Worm (Caenorhabditis elegans) whole organism, early embryonic: ENCODE results near the gene T20D3.5.

Source experiments
- B0310.2 ChIP-seq: sonication (generic microtip); optimal IDR thresholded peaks from 2 replicates; lab custom pipeline; 2016; ENCODE audit warnings: mild to moderate bottlenecking, missing genetic modification characterization, missing compliant biosample characterization
- F13C5.2 ChIP-seq: sonication (generic microtip); optimal IDR thresholded peaks from 2 replicates; lab custom pipeline; 2017; ENCODE audit warnings: mild to moderate bottlenecking, missing genetic modification characterization, inconsistent platforms, missing compliant biosample characterization
- aly-1 ChIP-seq: sonication (generic microtip); optimal IDR thresholded peaks from 2 replicates; lab custom pipeline; 2016; ENCODE audit warnings: missing genetic modification characterization, missing compliant biosample characterization
- ama-1 ChIP-seq: fragments of 150-350 bp; optimal IDR thresholded peaks from 2 replicates; lab custom pipeline; 2014
- ceh-13 ChIP-seq: fragments of 200-800 bp; sonication (Bioruptor generic); optimal IDR thresholded peaks from 2 replicates; lab custom pipeline; 2018; ENCODE audit warnings: mild to moderate bottlenecking, missing genetic modification characterization, missing compliant biosample characterization
- ceh-36 ChIP-seq: sonication (generic microtip); optimal IDR thresholded peaks from 2 replicates; lab custom pipeline; 2016; ENCODE audit warnings: missing genetic modification characterization, inconsistent platforms, missing compliant biosample characterization
- ets-7 ChIP-seq: sonication (generic microtip); optimal IDR thresholded peaks from 2 replicates; lab custom pipeline; 2016; ENCODE audit warnings: missing genotype, missing genetic modification characterization, missing compliant biosample characterization
- flt-1 ChIP-seq: fragments of 200-800 bp; sonication (Bioruptor generic); IDR thresholded peaks from 2 replicates; pipeline ENCODE4 v1.3.6; 2022; ENCODE audit warnings: missing genetic modification characterization, missing compliant biosample characterization
- hmbx-1 ChIP-seq: sonication (generic microtip); optimal IDR thresholded peaks from 2 replicates; lab custom pipeline; 2016; ENCODE audit warnings: mild to moderate bottlenecking, missing genetic modification characterization, missing compliant biosample characterization
- hmg-4 ChIP-seq: fragments of 200-800 bp; sonication (Bioruptor generic); optimal IDR thresholded peaks from 2 replicates; lab custom pipeline; 2018; ENCODE audit warnings: mild to moderate bottlenecking, missing genetic modification characterization, missing compliant biosample characterization
- hnd-1 ChIP-seq: sonication (generic microtip); optimal IDR thresholded peaks from 2 replicates; lab custom pipeline; 2016; ENCODE audit warnings: missing genetic modification characterization, missing compliant biosample characterization
- pes-1 ChIP-seq: fragments of 200-800 bp; sonication (Bioruptor generic); IDR thresholded peaks from 2 replicates; pipeline ENCODE4 v1.3.6; 2022; ENCODE audit warnings: missing genetic modification reagents, missing genetic modification characterization, missing compliant biosample characterization
- scrt-1 ChIP-seq: fragments of 200-800 bp; sonication (Bioruptor generic); IDR thresholded peaks from 2 replicates; pipeline ENCODE4 v1.3.6; 2022; ENCODE audit warnings: missing genetic modification characterization, missing compliant biosample characterization
- sea-1 ChIP-seq: fragments of 200-800 bp; sonication (Bioruptor generic); conservative IDR thresholded peaks from 2 replicates; pipeline ENCODE4 v1.3.6; 2022; ENCODE audit warnings: missing genetic modification characterization, missing compliant biosample characterization
- tbx-11 ChIP-seq: fragments of 200-800 bp; sonication (Bioruptor generic); IDR thresholded peaks from 2 replicates; pipeline ENCODE4 v1.3.6; 2022; ENCODE audit warnings: missing genetic modification characterization, missing compliant biosample characterization
- tbx-37 ChIP-seq: fragments of 200-800 bp; sonication (Bioruptor generic); conservative IDR thresholded peaks from 2 replicates; pipeline ENCODE4 v1.3.6; 2022; ENCODE audit warnings: missing genetic modification reagents, missing genetic modification characterization, missing compliant biosample characterization
- tra-4 ChIP-seq: sonication (generic microtip); optimal IDR thresholded peaks from 2 replicates; lab custom pipeline; 2017; ENCODE audit warnings: missing genetic modification characterization, missing compliant biosample characterization

T20D3.5 gene

ce11 chrIV:9320023-9320422 lies 16.8 kb upstream of the T20D3.5 start:
- TF ChIP-seq pes-1 (GFP tag; lab: Robert Waterston, UW) (no peak), tbx-11 (GFP tag; lab: Robert Waterston, UW) (no peak), tra-4 (tag; lab: Kevin White, UChicago) (no peak), ceh-13 (GFP tag; lab: Kevin White, UChicago) (no peak), sea-1 (GFP tag; lab: Robert Waterston, UW) (no peak), aly-1 (tag; lab: Kevin White, UChicago) (no peak), hmg-4 (GFP tag; lab: Kevin White, UChicago) (no peak), ama-1 (lab: Kevin White, UChicago) (no peak), B0310.2 (tag; lab: Kevin White, UChicago) (no peak), ceh-36 (no peak), F13C5.2 (tag; lab: Kevin White, UChicago) (no peak), hmbx-1 (tag; lab: Kevin White, UChicago) (no peak), flt-1 (GFP tag; lab: Robert Waterston, UW) (no peak), ets-7 (tag; lab: Kevin White, UChicago) (no peak), tbx-37 (GFP tag; lab: Robert Waterston, UW) (no peak)

- TF ChIP-seq ets-7 (tag; lab: Kevin White, UChicago) (no peak), F13C5.2 (tag; lab: Kevin White, UChicago) (no peak), pes-1 (GFP tag; lab: Robert Waterston, UW) (no peak), ceh-13 (GFP tag; lab: Kevin White, UChicago) (no peak), tbx-37 (GFP tag; lab: Robert Waterston, UW) (no peak), hnd-1 (no peak), sea-1 (GFP tag; lab: Robert Waterston, UW) (no peak), aly-1 (tag; lab: Kevin White, UChicago) (no peak), tbx-11 (GFP tag; lab: Robert Waterston, UW) (no peak), ceh-36 (no peak), B0310.2 (tag; lab: Kevin White, UChicago) (no peak), scrt-1 (no peak)
Measured at ce11 chrIV:9321039-9321851, 15.6 kb upstream of the T20D3.5 start, which contains the start of the genes F49C12.12 and vha-17. F49C12.12 (minus strand) TSS chrIV:9321089. vha-17 (plus strand) TSS chrIV:9321801.

ce11 chrIV:9322489-9322888 lies 14.4 kb upstream of the T20D3.5 start:
- TF ChIP-seq hmbx-1 (tag; lab: Kevin White, UChicago): no peak
- TF ChIP-seq aly-1 (tag; lab: Kevin White, UChicago): no peak
- TF ChIP-seq ets-7 (tag; lab: Kevin White, UChicago): no peak
- TF ChIP-seq pes-1 (GFP tag; lab: Robert Waterston, UW): no peak
- no peak for TF ChIP-seq ceh-13 (GFP tag; lab: Kevin White, UChicago)
- no peak for TF ChIP-seq tbx-37 (GFP tag; lab: Robert Waterston, UW)
- TF ChIP-seq ceh-36: no peak
- no peak for TF ChIP-seq F13C5.2 (tag; lab: Kevin White, UChicago)
- no peak for TF ChIP-seq B0310.2 (tag; lab: Kevin White, UChicago)
- no peak for TF ChIP-seq flt-1 (GFP tag; lab: Robert Waterston, UW)
- TF ChIP-seq sea-1 (GFP tag; lab: Robert Waterston, UW): no peak
- no peak for TF ChIP-seq hnd-1
- TF ChIP-seq scrt-1: no peak
- TF ChIP-seq tbx-11 (GFP tag; lab: Robert Waterston, UW): no peak
- no peak for TF ChIP-seq hmg-4 (GFP tag; lab: Kevin White, UChicago)
- TF ChIP-seq tra-4 (tag; lab: Kevin White, UChicago): no peak
- no peak for TF ChIP-seq ama-1 (lab: Kevin White, UChicago)

- no peak for TF ChIP-seq ama-1 (lab: Kevin White, UChicago)
- TF ChIP-seq B0310.2 (tag; lab: Kevin White, UChicago): no peak
- no peak for TF ChIP-seq pes-1 (GFP tag; lab: Robert Waterston, UW)
- TF ChIP-seq tbx-37 (GFP tag; lab: Robert Waterston, UW): no peak
- TF ChIP-seq ets-7 (tag; lab: Kevin White, UChicago): no peak
- TF ChIP-seq tbx-11 (GFP tag; lab: Robert Waterston, UW): no peak
- no peak for TF ChIP-seq ceh-13 (GFP tag; lab: Kevin White, UChicago)
- no peak for TF ChIP-seq hnd-1
- no peak for TF ChIP-seq F13C5.2 (tag; lab: Kevin White, UChicago)
- TF ChIP-seq hmg-4 (GFP tag; lab: Kevin White, UChicago): no peak
- no peak for TF ChIP-seq flt-1 (GFP tag; lab: Robert Waterston, UW)
- TF ChIP-seq ceh-36: no peak
- no peak for TF ChIP-seq hmbx-1 (tag; lab: Kevin White, UChicago)
- TF ChIP-seq scrt-1: no peak
- TF ChIP-seq tra-4 (tag; lab: Kevin White, UChicago): no peak
- no peak for TF ChIP-seq sea-1 (GFP tag; lab: Robert Waterston, UW)
- TF ChIP-seq aly-1 (tag; lab: Kevin White, UChicago): no peak
Measured at ce11 chrIV:9323989-9324506, 12.8 kb upstream of the T20D3.5 start, which contains the start of the genes nspg-11 and F49C12.15. nspg-11 (minus strand) TSS chrIV:9324089. F49C12.15 (plus strand) TSS chrIV:9324456.

- TF ChIP-seq tbx-37 (GFP tag; lab: Robert Waterston, UW): no peak
- TF ChIP-seq hmbx-1 (tag; lab: Kevin White, UChicago): no peak
- no peak for TF ChIP-seq ceh-13 (GFP tag; lab: Kevin White, UChicago)
- no peak for TF ChIP-seq flt-1 (GFP tag; lab: Robert Waterston, UW)
- no peak for TF ChIP-seq tbx-11 (GFP tag; lab: Robert Waterston, UW)
- no peak for TF ChIP-seq sea-1 (GFP tag; lab: Robert Waterston, UW)
- no peak for TF ChIP-seq hnd-1
- TF ChIP-seq pes-1 (GFP tag; lab: Robert Waterston, UW): no peak
- no peak for TF ChIP-seq aly-1 (tag; lab: Kevin White, UChicago)
- no peak for TF ChIP-seq hmg-4 (GFP tag; lab: Kevin White, UChicago)
- TF ChIP-seq ets-7 (tag; lab: Kevin White, UChicago): no peak
- no peak for TF ChIP-seq tra-4 (tag; lab: Kevin White, UChicago)
- no peak for TF ChIP-seq ceh-36
- TF ChIP-seq F13C5.2 (tag; lab: Kevin White, UChicago): no peak
- no peak for TF ChIP-seq ama-1 (lab: Kevin White, UChicago)
- no peak for TF ChIP-seq B0310.2 (tag; lab: Kevin White, UChicago)
- TF ChIP-seq scrt-1: no peak
Measured at ce11 chrIV:9327706-9328105, 9.1 kb upstream of the T20D3.5 start, which contains the start of gene clec-183. clec-183 (plus strand) TSS chrIV:9328006.
